Worm (Caenorhabditis elegans): ENCODE measurements around the gene math-38.

Gene math-38

DNA sequence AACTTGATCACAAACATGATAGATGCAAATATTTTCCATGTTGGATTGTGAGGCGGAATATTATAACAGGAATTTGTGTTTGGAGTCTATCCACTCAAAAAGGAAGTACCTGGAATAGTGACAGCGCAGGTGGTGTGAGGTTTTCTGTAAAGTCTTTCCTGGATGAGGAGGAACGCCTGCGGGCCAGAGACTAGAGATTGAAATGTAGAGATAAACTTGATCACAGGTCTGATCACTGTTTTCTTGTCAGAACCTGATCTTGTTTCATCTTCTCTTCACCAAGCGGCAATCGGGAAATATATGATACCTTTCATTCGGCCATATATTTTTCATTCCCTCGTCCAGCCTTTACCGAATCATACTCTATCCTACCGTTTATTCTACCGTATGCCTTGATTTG is 6.5 kb upstream of the math-38 start, which contains the start of gene T07H3.8:
T07H3.8 (plus strand) TSS at position 301 of the 400 bp plus-strand sequence.
- no peak for TF ChIP-seq fax-1 (tag; optimal IDR thresholded peaks at IDR 0.05)
- TF ChIP-seq eyg-1 (tag; optimal IDR thresholded peaks at IDR 0.05): no peak
- no peak for TF ChIP-seq K02D7.2 (tag; optimal IDR thresholded peaks at IDR 0.05)
- TF ChIP-seq ceh-30 (tag; optimal IDR thresholded peaks at IDR 0.05): no peak
- no peak for TF ChIP-seq hlh-8 (tag; optimal IDR thresholded peaks at IDR 0.05)
- no peak for TF ChIP-seq ceh-9 (tag; optimal IDR thresholded peaks at IDR 0.05)
- TF ChIP-seq pax-1 (tag; optimal IDR thresholded peaks at IDR 0.05): no peak
- no peak for TF ChIP-seq hlh-30 (tag; optimal IDR thresholded peaks at IDR 0.05; ENCODE audit: insufficient read depth)
- no peak for TF ChIP-seq fkh-6 (tag; optimal IDR thresholded peaks at IDR 0.05)
- TF ChIP-seq C08G9.2 (tag; optimal IDR thresholded peaks at IDR 0.05): no peak
- TF ChIP-seq K09A11.1 (tag; optimal IDR thresholded peaks at IDR 0.05; ENCODE audit: insufficient read depth): no peak
- no peak for TF ChIP-seq hlh-6 (tag; optimal IDR thresholded peaks at IDR 0.05)
- TF ChIP-seq gmeb-2 (tag; optimal IDR thresholded peaks at IDR 0.05): no peak
- TF ChIP-seq unc-3 (GFP tag; conservative IDR thresholded peaks at IDR 0.05): no peak
- TF ChIP-seq unc-3 (tag; optimal IDR thresholded peaks at IDR 0.05): no peak
- no peak for TF ChIP-seq tbx-7 (tag; optimal IDR thresholded peaks at IDR 0.05)
- TF ChIP-seq ref-2 (tag; optimal IDR thresholded peaks at IDR 0.05): no peak

DNA sequence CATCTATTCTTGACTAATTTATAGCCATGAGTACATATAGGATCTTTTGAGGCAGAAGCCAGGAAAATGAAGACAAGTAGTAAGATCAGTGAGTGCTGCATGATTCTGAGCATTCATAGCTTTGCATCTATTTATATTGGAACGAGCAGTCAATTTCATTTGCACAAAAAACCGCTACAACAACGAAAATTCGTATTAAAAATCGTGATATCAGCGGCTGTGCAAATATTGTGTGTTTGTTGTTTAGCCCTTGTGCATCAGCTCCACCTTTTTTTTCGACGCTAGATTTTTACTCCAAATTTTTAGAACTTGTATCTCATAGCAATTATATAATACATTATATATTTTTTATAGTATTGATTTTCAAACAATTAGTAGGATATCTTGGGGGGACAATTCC is 4.4 kb upstream of the math-38 start, which contains the start of gene clec-21:
clec-21 (minus strand) TSS at position 101 of the 400 bp plus-strand sequence.
- TF ChIP-seq zip-5 (tag; optimal IDR thresholded peaks at IDR 0.05) (no peak), ceh-18 (tag; optimal IDR thresholded peaks at IDR 0.05) (no peak), ceh-34 (tag; optimal IDR thresholded peaks at IDR 0.05) (no peak), sox-4 (tag; optimal IDR thresholded peaks at IDR 0.05) (no peak), eyg-1 (tag; optimal IDR thresholded peaks at IDR 0.05) (no peak), ceh-31 (tag; optimal IDR thresholded peaks at IDR 0.05) (no peak), lin-11 (tag; optimal IDR thresholded peaks at IDR 0.05) (no peak), madf-2 (tag; optimal IDR thresholded peaks at IDR 0.05) (no peak), syd-9 (tag; optimal IDR thresholded peaks at IDR 0.05) (no peak), che-1 (tag; optimal IDR thresholded peaks at IDR 0.05) (no peak)

DNA sequence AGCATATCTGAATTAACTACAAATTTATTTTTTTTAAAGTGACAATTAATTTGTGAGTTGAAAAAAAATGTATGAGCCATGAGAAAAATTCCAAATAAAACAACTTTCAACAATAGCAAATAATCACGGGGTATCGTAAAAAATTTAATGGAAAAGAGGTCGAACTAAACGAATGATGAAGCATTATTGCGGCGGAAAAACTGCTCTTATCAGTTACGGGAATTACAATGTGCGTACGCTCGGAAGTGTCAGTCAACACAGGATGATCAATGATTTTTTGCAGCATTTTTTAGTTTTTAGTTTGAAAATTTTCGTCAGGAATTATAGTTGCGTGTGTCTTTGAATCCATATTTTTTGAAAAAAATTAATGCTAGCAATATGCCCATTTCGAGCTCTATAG is 3.0 kb downstream of the math-38 start:
- TF ChIP-seq hlh-30 (tag; optimal IDR thresholded peaks at IDR 0.05; ENCODE audit: insufficient read depth) (no peak), tbx-2 (tag; optimal IDR thresholded peaks at IDR 0.05) (no peak), che-1 (tag; optimal IDR thresholded peaks at IDR 0.05) (no peak), elt-4 (tag; optimal IDR thresholded peaks at IDR 0.05) (no peak), F13H6.1 (tag; optimal IDR thresholded peaks at IDR 0.05) (no peak), pha-2 (tag; optimal IDR thresholded peaks at IDR 0.05) (no peak), pat-9 (tag; optimal IDR thresholded peaks at IDR 0.05) (no peak), unc-86 (tag; optimal IDR thresholded peaks at IDR 0.05) (no peak), ceh-22 (tag; optimal IDR thresholded peaks at IDR 0.05) (no peak), gmeb-2 (tag; optimal IDR thresholded peaks at IDR 0.05) (no peak), pros-1 (tag; optimal IDR thresholded peaks at IDR 0.05) (no peak), npax-4 (tag; optimal IDR thresholded peaks at IDR 0.05) (no peak), ceh-45 (GFP tag; IDR thresholded peaks at IDR 0.05) (no peak), ceh-9 (tag; optimal IDR thresholded peaks at IDR 0.05) (no peak), ama-1 (optimal IDR thresholded peaks at IDR 0.05) (no peak), K02D7.2 (tag; optimal IDR thresholded peaks at IDR 0.05) (no peak), K09A11.1 (tag; optimal IDR thresholded peaks at IDR 0.05; ENCODE audit: insufficient read depth) (no peak), sox-4 (tag; optimal IDR thresholded peaks at IDR 0.05) (no peak), pax-1 (tag; optimal IDR thresholded peaks at IDR 0.05) (no peak), hlh-6 (tag; optimal IDR thresholded peaks at IDR 0.05) (no peak)

DNA sequence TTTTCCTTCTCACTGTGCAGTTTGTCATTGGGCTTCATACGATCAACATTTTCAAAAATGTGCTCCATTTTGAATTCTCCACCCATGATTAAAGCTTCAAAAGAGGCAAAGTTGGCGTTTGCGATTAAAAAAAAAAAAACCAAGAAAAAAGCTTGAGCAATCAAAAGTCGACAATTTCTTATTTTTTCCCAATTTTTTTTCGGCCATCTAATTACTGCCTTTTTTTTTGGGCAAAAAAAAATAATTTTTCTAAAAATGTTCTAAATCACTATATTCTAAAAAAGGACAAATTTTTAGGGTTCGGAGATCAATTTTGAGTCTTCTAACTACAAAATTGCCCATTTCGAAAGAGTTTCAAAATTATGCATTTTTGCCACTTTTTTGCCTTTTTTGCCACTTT is 3.8 kb downstream of the math-38 start, which contains the start of gene K05F6.10:
K05F6.10 (minus strand) TSS at position 101 of the 400 bp plus-strand sequence.
- TF ChIP-seq unc-3 (GFP tag; conservative IDR thresholded peaks at IDR 0.05) (no peak), unc-3 (tag; optimal IDR thresholded peaks at IDR 0.05) (no peak), ceh-14 (tag; optimal IDR thresholded peaks at IDR 0.05) (no peak)
